Worm (Caenorhabditis elegans): ENCODE results near the gene C09H5.7.

DNA sequence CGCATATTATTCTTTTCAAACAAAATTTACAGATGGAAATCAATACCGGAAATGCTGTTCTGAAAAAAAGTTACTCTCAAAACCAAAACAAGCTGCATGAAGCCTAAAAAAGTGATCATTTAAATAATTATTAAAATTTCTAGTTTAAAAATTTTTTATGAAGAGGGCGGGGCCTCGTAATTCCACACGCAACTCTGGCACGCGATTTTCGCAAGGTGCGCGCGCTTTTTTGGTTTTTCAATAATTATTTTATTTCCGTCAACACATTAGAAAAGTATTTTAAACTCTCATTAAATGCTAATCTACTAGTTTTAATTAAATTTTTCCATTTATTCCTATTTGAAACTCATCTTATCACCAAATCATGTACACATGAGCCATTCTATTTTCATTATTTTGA lies 44.7 kb upstream of the C09H5.7 start:
- TF ChIP-seq sptf-1 (tag; optimal IDR thresholded peaks at IDR 0.05) (no peak), mep-1 (tag; optimal IDR thresholded peaks at IDR 0.05) (no peak), ham-2 (GFP tag; optimal IDR thresholded peaks at IDR 0.05) (no peak), nhr-12 (tag; optimal IDR thresholded peaks at IDR 0.05) (no peak), unc-62 (GFP tag; optimal IDR thresholded peaks at IDR 0.05) (no peak), blmp-1 (tag; optimal IDR thresholded peaks at IDR 0.05) (no peak)

Data from whole organism, mixed stage, embryonic.